Worm (Caenorhabditis elegans) whole organism, midembryonic: ENCODE data around the gene C50A2.3.

Experiments
- cog-1 ChIP-seq: sonication (generic microtip); optimal IDR thresholded peaks from 2 replicates; lab custom pipeline; 2016; ENCODE audit warnings: missing genetic modification characterization, missing compliant biosample characterization
- flt-1 ChIP-seq: fragments of 200-800 bp; sonication (Bioruptor generic); IDR thresholded peaks from 2 replicates; pipeline ENCODE4 v1.3.6; 2022; ENCODE audit warnings: missing genetic modification characterization, missing compliant biosample characterization
- ztf-29 ChIP-seq: fragments of 200-800 bp; sonication (Bioruptor generic); IDR thresholded peaks from 2 replicates; pipeline ENCODE4 v1.3.6; 2022; ENCODE audit warnings: missing genetic modification reagents, missing genetic modification characterization, missing compliant biosample characterization

DNA sequence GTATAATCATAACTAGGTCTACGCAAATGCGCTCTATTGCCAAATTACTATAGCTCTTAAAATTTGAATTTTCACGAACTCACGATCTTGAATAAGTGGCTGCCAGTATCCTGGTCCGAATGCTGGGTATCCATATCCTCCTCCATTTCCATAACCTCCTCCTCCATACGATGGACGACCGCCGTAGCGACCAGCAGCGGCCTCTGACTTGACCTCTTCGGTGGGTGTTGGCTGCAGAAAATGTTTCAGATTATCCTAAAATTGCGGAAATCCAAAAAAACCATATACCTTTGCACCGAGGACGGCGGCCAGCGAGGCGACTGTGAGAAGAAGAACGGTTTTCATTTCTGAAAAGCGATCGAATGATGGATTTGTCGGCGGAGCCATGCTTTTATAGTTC is 33.1 kb downstream of the C50A2.3 start, which contains the start of gene perm-4:
- TF ChIP-seq ztf-29, result no peak
- no peak for TF ChIP-seq flt-1 (GFP tag; lab: Robert Waterston, UW)
- TF ChIP-seq cog-1, result no peak
